Worm (Caenorhabditis elegans): Measurements from ENCODE around the gene ztf-18.

ztf-18 gene

DNA sequence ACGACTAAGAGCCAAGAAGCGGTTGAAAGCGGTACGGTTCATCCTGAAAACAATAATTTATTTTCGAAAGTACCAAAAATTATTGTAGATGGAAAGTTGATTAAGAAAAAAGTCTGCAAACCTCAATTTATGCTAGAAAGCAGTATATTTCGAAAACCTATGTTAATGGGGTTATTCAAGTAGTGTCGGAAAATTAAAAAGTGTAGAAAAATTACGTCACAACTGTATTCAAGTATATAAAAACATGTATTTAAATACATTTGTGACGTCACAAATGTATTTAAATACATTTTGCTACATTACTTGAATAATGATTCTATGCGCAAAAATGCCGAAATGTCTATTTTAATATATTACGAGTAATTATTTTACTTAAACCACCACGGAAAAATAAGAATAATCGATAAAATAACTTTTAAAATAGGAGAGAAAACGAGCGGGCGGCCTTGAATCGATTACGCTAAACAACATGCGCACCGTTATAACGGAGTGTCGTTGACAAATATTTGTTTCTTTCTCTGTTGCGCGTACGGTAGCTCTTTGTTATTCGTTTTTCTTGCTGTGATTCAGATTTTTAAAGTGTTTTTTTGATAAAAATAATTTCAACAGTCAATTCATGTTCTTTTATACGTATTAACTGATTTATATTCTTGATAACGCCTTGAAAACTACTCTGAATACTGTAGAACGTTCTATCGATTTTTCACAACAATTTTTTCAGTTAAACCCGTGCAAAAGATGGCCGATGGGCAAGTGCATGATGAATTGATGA lies 15.2 kb upstream of the ztf-18 start, which contains the start of the genes F23H11.5 and bra-2 (continued):
- no peak for TF ChIP-seq nhr-48 (tag; optimal IDR thresholded peaks at IDR 0.05)
- TF ChIP-seq aha-1 (tag) = no peak
- no peak for TF ChIP-seq arid-1 (GFP tag; conservative IDR thresholded peaks at IDR 0.05)
- no peak for TF ChIP-seq ceh-20 (GFP tag; IDR thresholded peaks at IDR 0.05)
- TF ChIP-seq mxl-3 (GFP tag; optimal IDR thresholded peaks at IDR 0.05) = no peak
- no peak for TF ChIP-seq F49E8.2 (tag; optimal IDR thresholded peaks at IDR 0.05; ENCODE audit: borderline replicate concordance)
- no peak for TF ChIP-seq ztf-7 (tag; optimal IDR thresholded peaks at IDR 0.05)
- no peak for TF ChIP-seq mep-1 (tag; optimal IDR thresholded peaks at IDR 0.05)
- no peak for TF ChIP-seq ceh-62 (tag; optimal IDR thresholded peaks at IDR 0.05)
- TF ChIP-seq nhr-6 (tag; optimal IDR thresholded peaks at IDR 0.05) = peak; percentile 41

DNA sequence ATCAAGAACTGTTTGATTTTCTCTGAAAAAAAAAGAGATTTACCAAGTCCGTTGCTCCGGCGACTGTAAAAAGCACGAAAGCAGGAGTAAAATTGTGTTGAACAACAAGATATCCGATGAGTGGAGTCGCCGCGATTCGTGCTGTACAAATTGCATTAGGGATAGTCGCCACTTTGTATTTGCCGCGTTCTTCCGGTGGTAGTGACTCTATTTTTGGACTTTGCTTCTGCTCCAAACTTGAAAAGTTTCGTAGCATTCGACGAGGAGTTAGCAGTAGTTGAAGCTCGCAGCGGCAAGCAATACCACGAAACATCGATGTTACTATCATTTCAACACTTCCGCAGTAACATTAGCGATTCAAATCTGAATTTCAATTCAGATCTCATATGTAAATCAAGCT lies 14.0 kb upstream of the ztf-18 start, which contains the start of gene crls-1:
crls-1 (minus strand) TSS at position 363 of the 400 bp plus-strand sequence.
- TF ChIP-seq lin-38 (GFP tag; IDR thresholded peaks at IDR 0.05) (peak; percentile 30; the same call in 1 of the 2 replicates), attf-4 (tag; optimal IDR thresholded peaks at IDR 0.05) (no peak), Y48G9A.11 (GFP tag; IDR thresholded peaks at IDR 0.05) (0 out of 2 replicates have a peak, but pooled peaks have one; percentile 44), lin-15B (tag; optimal IDR thresholded peaks at IDR 0.05) (no peak), arid-1 (GFP tag; conservative IDR thresholded peaks at IDR 0.05) (0 out of 2 replicates have a peak, but pooled peaks have one; percentile 6), fos-1 (tag; optimal IDR thresholded peaks at IDR 0.05) (no peak), T20F7.1 (GFP tag; optimal IDR thresholded peaks at IDR 0.05) (peak; percentile 20), ama-1 (optimal IDR thresholded peaks at IDR 0.05) (peak; percentile 81), mes-2 (tag; optimal IDR thresholded peaks at IDR 0.05; ENCODE audit: poor library complexity, severe bottlenecking) (no peak), tra-1 (GFP tag; IDR thresholded peaks at IDR 0.05) (0 out of 2 replicates have a peak, but pooled peaks have one; percentile 39), dmd-6 (GFP tag; IDR thresholded peaks at IDR 0.05) (0 out of 2 replicates have a peak, but pooled peaks have one; percentile 9), daf-16 (GFP tag; optimal IDR thresholded peaks at IDR 0.05) (no peak), daf-16 (tag; optimal IDR thresholded peaks at IDR 0.05) (peak; percentile 13)

DNA sequence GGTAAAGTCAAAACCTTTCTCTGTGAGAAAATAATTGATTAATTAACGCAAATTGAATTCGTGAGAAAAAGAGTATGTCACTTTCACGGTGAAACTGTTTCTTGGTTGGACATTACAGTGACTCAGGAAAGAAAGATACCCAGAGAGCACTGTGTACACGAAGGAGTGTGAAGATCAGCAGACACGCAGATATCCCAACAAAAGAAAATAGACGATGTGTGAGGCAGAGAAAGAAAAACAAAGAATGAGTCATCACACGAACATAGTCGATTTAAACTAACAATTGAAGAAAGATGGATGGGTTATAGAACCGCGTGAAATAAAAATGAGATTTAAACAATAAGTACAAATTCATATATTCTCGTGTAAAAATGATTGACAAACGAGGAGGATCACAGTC lies 12.5 kb upstream of the ztf-18 start:
- TF ChIP-seq unc-39 (tag; optimal IDR thresholded peaks at IDR 0.05) (no peak), skn-1 (tag; optimal IDR thresholded peaks at IDR 0.05) (no peak), aly-2 (tag; optimal IDR thresholded peaks at IDR 0.05) (no peak), nhr-111 (GFP tag; optimal IDR thresholded peaks at IDR 0.05) (no peak), mes-2 (tag; optimal IDR thresholded peaks at IDR 0.05; ENCODE audit: poor library complexity, severe bottlenecking) (peak; percentile 9), hmg-1.1 (GFP tag; IDR thresholded peaks at IDR 0.05) (no peak), F26F4.8 (GFP tag; conservative IDR thresholded peaks at IDR 0.05) (no peak), ceh-62 (tag; optimal IDR thresholded peaks at IDR 0.05) (no peak), nhr-41 (GFP tag; IDR thresholded peaks at IDR 0.05) (no peak), snpc-1.2 (GFP tag; IDR thresholded peaks at IDR 0.05) (no peak), ZK337.2 (GFP tag; IDR thresholded peaks at IDR 0.05) (no peak), daf-16 (GFP tag; optimal IDR thresholded peaks at IDR 0.05) (no peak), daf-16 (tag; optimal IDR thresholded peaks at IDR 0.05) (no peak), daf-8 (GFP tag; IDR thresholded peaks at IDR 0.05) (no peak), unc-62 (GFP tag; optimal IDR thresholded peaks at IDR 0.05 in 1 of 2) (peak in 1 of 2 experiments; percentile 95), unc-62 (tag; optimal IDR thresholded peaks at IDR 0.05) (no peak), zfp-3 (GFP tag; conservative IDR thresholded peaks at IDR 0.05) (no peak), gei-8 (GFP tag; optimal IDR thresholded peaks at IDR 0.05) (no peak), dmd-8 (GFP tag; IDR thresholded peaks at IDR 0.05) (no peak), nhr-10 (tag; optimal IDR thresholded peaks at IDR 0.05) (no peak), lin-13 (GFP tag; optimal IDR thresholded peaks at IDR 0.05) (no peak), fkh-10 (GFP tag; optimal IDR thresholded peaks at IDR 0.05) (no peak), vab-7 (GFP tag; IDR thresholded peaks at IDR 0.05) (no peak), mep-1 (tag; optimal IDR thresholded peaks at IDR 0.05) (peak; percentile 22), dpl-1 (GFP tag; optimal IDR thresholded peaks at IDR 0.05) (no peak), ama-1 (optimal IDR thresholded peaks at IDR 0.05) (no peak), T20F7.1 (GFP tag; optimal IDR thresholded peaks at IDR 0.05) (no peak), dmd-6 (GFP tag; IDR thresholded peaks at IDR 0.05) (no peak), rbr-2 (tag; optimal IDR thresholded peaks at IDR 0.05) (no peak), nhr-102 (tag; optimal IDR thresholded peaks at IDR 0.05) (no peak), pha-4 (GFP tag; IDR thresholded peaks at IDR 0.05) (no peak), pha-4 (tag; optimal IDR thresholded peaks at IDR 0.05) (no peak), daf-12 (tag; optimal IDR thresholded peaks at IDR 0.05) (no peak), fos-1 (tag; optimal IDR thresholded peaks at IDR 0.05) (no peak)
